Worm (Caenorhabditis elegans) whole organism, mixed stage, embryonic: Measurements from ENCODE around the gene Y51A2B.9.

Experiments
- bed-3 ChIP-seq: fragments of 200-800 bp; sonication (Bioruptor generic); optimal IDR thresholded peaks from 3 replicates; lab custom pipeline; 2018; ENCODE audit warnings: mild to moderate bottlenecking, missing genetic modification characterization, moderate library complexity, missing compliant biosample characterization
- blmp-1 ChIP-seq: fragments of 150-350 bp; optimal IDR thresholded peaks from 2 replicates; lab custom pipeline; 2014; ENCODE audit warnings: missing biosample characterization, missing genetic modification characterization
- ces-1 ChIP-seq: fragments of 150-350 bp; optimal IDR thresholded peaks from 2 replicates; lab custom pipeline; 2014; ENCODE audit warnings: missing biosample characterization, missing genetic modification reagents, missing genetic modification characterization
- elt-1 ChIP-seq: sonication (generic microtip); optimal IDR thresholded peaks from 2 replicates; lab custom pipeline; 2017; ENCODE audit warnings: missing genetic modification characterization, mild to moderate bottlenecking, missing compliant biosample characterization, antibody characterized with exemption, moderate library complexity, borderline replicate concordance; ENCODE audit not compliant: insufficient read depth
- lin-13 ChIP-seq: fragments of 150-350 bp; optimal IDR thresholded peaks from 2 replicates; lab custom pipeline; 2014; ENCODE audit warnings: missing biosample characterization, missing genetic modification characterization
- lsy-2 ChIP-seq: fragments of 150-350 bp; optimal IDR thresholded peaks from 2 replicates; lab custom pipeline; 2014; ENCODE audit warnings: missing biosample characterization, missing genetic modification characterization
- mep-1 ChIP-seq: fragments of 150-350 bp; optimal IDR thresholded peaks from 2 replicates; lab custom pipeline; 2017; ENCODE audit warnings: missing biosample characterization, missing genetic modification reagents, missing genetic modification characterization, inconsistent platforms
- nhr-76 ChIP-seq: sonication (generic microtip); optimal IDR thresholded peaks from 2 replicates; lab custom pipeline; 2017; ENCODE audit warnings: missing biosample characterization, missing genetic modification characterization
- pha-4 ChIP-seq: fragments of 150-350 bp; optimal IDR thresholded peaks from 2 replicates; lab custom pipeline; 2018; ENCODE audit warnings: missing biosample characterization, missing genetic modification reagents, missing genetic modification characterization
- sem-2 ChIP-seq: fragments of 200-800 bp; sonication (Bioruptor generic); optimal IDR thresholded peaks from 2 replicates; lab custom pipeline; 2018; ENCODE audit warnings: mild to moderate bottlenecking, missing genetic modification characterization, missing compliant biosample characterization
- snpc-4 ChIP-seq: fragments of 150-350 bp; optimal IDR thresholded peaks from 2 replicates; lab custom pipeline; 2014; ENCODE audit warnings: missing biosample characterization, missing genetic modification characterization
- sptf-1 ChIP-seq: sonication (generic microtip); optimal IDR thresholded peaks from 2 replicates; lab custom pipeline; 2017; ENCODE audit warnings: mild to moderate bottlenecking, missing genetic modification characterization, moderate library complexity, missing compliant biosample characterization
- unc-39 ChIP-seq: fragments of 150-350 bp; optimal IDR thresholded peaks from 2 replicates; lab custom pipeline; 2014; ENCODE audit warnings: missing biosample characterization, missing genetic modification characterization

ce11 chrV:18444118-18444517 is 48.6 kb upstream of the Y51A2B.9 start, which contains the start of gene ZK228.1:
- TF ChIP-seq sptf-1 (no peak), nhr-76 (tag; lab: Kevin White, UChicago) (no peak), sem-2 (GFP tag; lab: Kevin White, UChicago) (no peak), mep-1 (tag; lab: Kevin White, UChicago) (no peak), snpc-4 (tag; lab: Kevin White, UChicago) (no peak), lsy-2 (tag; lab: Kevin White, UChicago) (no peak), ces-1 (no peak), blmp-1 (no peak), lin-13 (tag; lab: Kevin White, UChicago) (no peak), unc-39 (tag; lab: Kevin White, UChicago) (no peak), pha-4 (no peak), elt-1 (tag; lab: Kevin White, UChicago) (no peak), bed-3 (GFP tag; lab: Kevin White, UChicago) (no peak)
